Fruit fly (Drosophila melanogaster): ENCODE results near the gene mri.

- TF ChIP-seq Hr39 (GFP tag; optimal IDR thresholded peaks at IDR 0.05) (no peak), CG11902 (GFP tag; optimal IDR thresholded peaks at IDR 0.05) (no peak), pdm3 (GFP tag; optimal IDR thresholded peaks at IDR 0.05) (no peak), CG10669 (GFP tag; optimal IDR thresholded peaks at IDR 0.05) (no peak), Eip78C (GFP tag) (peak; percentile 62), eg (GFP tag; IDR thresholded peaks at IDR 0.05) (peak; percentile 12; the same call in 1 of the 3 replicates), Gug (GFP tag; IDR thresholded peaks at IDR 0.05) (no peak), Lpt (GFP tag; optimal IDR thresholded peaks at IDR 0.05) (no peak), CG3032 (tag; optimal IDR thresholded peaks at IDR 0.05) (no peak)
Observed at dm6 chr3L:178913-179488, 21.0 kb upstream of the mri start, which contains the start of gene Vdup1.

Measured in whole organism, prepupa.